Worm (Caenorhabditis elegans) whole organism, young adult: ENCODE data around the gene bcas-2.
A peak's percentile ranks its signal among the peaks of the same experiment; 100 is the strongest.

ENCODE experiments used
- B0019.2 ChIP-seq: fragments of 200-800 bp; sonication (Bioruptor generic); conservative IDR thresholded peaks from 2 replicates; pipeline ENCODE4 v1.3.6; 2022; ENCODE audit warnings: missing genetic modification reagents, missing genetic modification characterization, missing compliant biosample characterization
- C17E4.6 ChIP-seq: fragments of 200-800 bp; sonication (Bioruptor generic); IDR thresholded peaks from 2 replicates; pipeline ENCODE4 v1.3.6; 2022; ENCODE audit warnings: missing genetic modification reagents, missing genetic modification characterization, missing compliant biosample characterization
- F33H1.4 ChIP-seq: fragments of 200-800 bp; sonication (Bioruptor generic); IDR thresholded peaks from 2 replicates; pipeline ENCODE4 v1.3.6; 2022; ENCODE audit warnings: missing genetic modification reagents, missing genetic modification characterization, missing compliant biosample characterization
- F37B4.10 ChIP-seq: fragments of 200-800 bp; sonication (Bioruptor generic); IDR thresholded peaks from 2 replicates; pipeline ENCODE4 v1.3.6; 2022; ENCODE audit warnings: missing genetic modification characterization, missing compliant biosample characterization
- F52B5.7 ChIP-seq: sonication (generic microtip); optimal IDR thresholded peaks from 2 replicates; lab custom pipeline; 2016; ENCODE audit warnings: mild to moderate bottlenecking, missing genetic modification characterization, missing compliant biosample characterization
- F57A8.1 ChIP-seq: fragments of 200-800 bp; sonication (Bioruptor generic); optimal IDR thresholded peaks from 2 replicates; lab custom pipeline; 2018; ENCODE audit warnings: mild to moderate bottlenecking, missing genetic modification characterization, moderate library complexity, missing compliant biosample characterization
- Y53G8AR.9 ChIP-seq: fragments of 200-800 bp; sonication (Bioruptor generic); conservative IDR thresholded peaks from 2 replicates; pipeline ENCODE4 v1.3.6; 2022; ENCODE audit warnings: missing genetic modification reagents, missing genetic modification characterization, missing compliant biosample characterization
- Y56A3A.18 ChIP-seq: fragments of 200-800 bp; sonication (Bioruptor generic); IDR thresholded peaks from 2 replicates; pipeline ENCODE4 v1.3.6; 2022; ENCODE audit warnings: missing genetic modification reagents, missing genetic modification characterization, missing compliant biosample characterization
- Y79H2A.3 ChIP-seq: fragments of 200-800 bp; sonication (Bioruptor generic); conservative IDR thresholded peaks from 2 replicates; pipeline ENCODE4 v1.3.6; 2022; ENCODE audit warnings: missing genetic modification reagents, missing genetic modification characterization, missing compliant biosample characterization
- ZK185.1 ChIP-seq: sonication (generic microtip); optimal IDR thresholded peaks from 2 replicates; lab custom pipeline; 2016; ENCODE audit warnings: mild to moderate bottlenecking, missing genetic modification characterization, missing compliant biosample characterization; ENCODE audit not compliant: poor library complexity, severe bottlenecking
- aptf-2 ChIP-seq: fragments of 200-800 bp; sonication (Bioruptor generic); conservative IDR thresholded peaks from 2 replicates; pipeline ENCODE4 v1.3.6; 2022; ENCODE audit warnings: missing genetic modification reagents, missing genetic modification characterization, missing compliant biosample characterization
- aptf-3 ChIP-seq: fragments of 200-800 bp; sonication (Bioruptor generic); IDR thresholded peaks from 2 replicates; pipeline ENCODE4 v1.3.6; 2022; ENCODE audit warnings: missing genetic modification characterization, missing compliant biosample characterization
- atf-7 ChIP-seq: sonication (generic microtip); optimal IDR thresholded peaks from 2 replicates; lab custom pipeline; 2017; ENCODE audit warnings: mild to moderate bottlenecking, missing genetic modification characterization, missing compliant biosample characterization
- attf-3 ChIP-seq: fragments of 200-800 bp; sonication (Bioruptor generic); conservative IDR thresholded peaks from 2 replicates; pipeline ENCODE4 v1.3.6; 2022; ENCODE audit warnings: missing genetic modification reagents, missing genetic modification characterization, missing compliant biosample characterization
- attf-6 ChIP-seq: fragments of 200-800 bp; sonication (Bioruptor generic); IDR thresholded peaks from 2 replicates; pipeline ENCODE4 v1.3.6; 2022; ENCODE audit warnings: missing genetic modification reagents, missing genetic modification characterization, missing compliant biosample characterization
- bed-1 ChIP-seq: fragments of 200-800 bp; sonication (Bioruptor generic); IDR thresholded peaks from 2 replicates; pipeline ENCODE4 v1.3.6; 2022; ENCODE audit warnings: missing genetic modification reagents, missing genetic modification characterization, missing compliant biosample characterization
- bed-2 ChIP-seq: fragments of 200-800 bp; sonication (Bioruptor generic); IDR thresholded peaks from 2 replicates; pipeline ENCODE4 v1.3.6; 2022; ENCODE audit warnings: missing genetic modification reagents, missing genetic modification characterization, missing compliant biosample characterization
- cebp-1 ChIP-seq, 2 experiments: fragments of 200-800 bp in 1 of 2; sonication (Bioruptor generic) in 1 of 2; sonication (generic microtip) in 1 of 2; IDR thresholded peaks in 1 of 2; optimal IDR thresholded peaks in 1 of 2; 2 replicates each; pipeline versions ENCODE4 v1.3.6 to Lab custom; 2017 to 2022; ENCODE audit warnings: missing compliant biosample characterization in 2 of 2, missing genetic modification characterization in 2 of 2, mild to moderate bottlenecking in 1 of 2, missing genetic modification reagents in 1 of 2, moderate library complexity in 1 of 2
- die-1 ChIP-seq: sonication (generic microtip); optimal IDR thresholded peaks from 2 replicates; lab custom pipeline; 2016; ENCODE audit warnings: missing genotype, mild to moderate bottlenecking, missing genetic modification characterization, missing compliant biosample characterization
- dpl-1 ChIP-seq: fragments of 150-350 bp; optimal IDR thresholded peaks from 2 replicates; lab custom pipeline; 2014; ENCODE audit warnings: missing biosample characterization, missing genetic modification reagents, missing genetic modification characterization
- efl-1 ChIP-seq: fragments of 150-350 bp; optimal IDR thresholded peaks from 2 replicates; lab custom pipeline; 2014; ENCODE audit warnings: missing biosample characterization, missing genetic modification reagents, missing genetic modification characterization
- egl-44 ChIP-seq: fragments of 200-800 bp; sonication (Bioruptor generic); IDR thresholded peaks from 2 replicates; pipeline ENCODE4 v1.3.6; 2022; ENCODE audit warnings: missing genetic modification reagents, missing genetic modification characterization, missing compliant biosample characterization
- egrh-3 ChIP-seq: fragments of 200-800 bp; sonication (Bioruptor generic); IDR thresholded peaks from 2 replicates; pipeline ENCODE4 v1.3.6; 2022; ENCODE audit warnings: missing genetic modification reagents, missing genetic modification characterization, missing compliant biosample characterization
- ekl-4 ChIP-seq: fragments of 200-800 bp; sonication (Bioruptor generic); IDR thresholded peaks from 2 replicates; pipeline ENCODE4 v1.3.6; 2022; ENCODE audit warnings: missing genetic modification reagents, missing genetic modification characterization, missing compliant biosample characterization
- ets-4 ChIP-seq: fragments of 200-800 bp; sonication (Bioruptor generic); optimal IDR thresholded peaks from 2 replicates; lab custom pipeline; 2018; ENCODE audit warnings: mild to moderate bottlenecking, missing genetic modification characterization, missing compliant biosample characterization
- gei-17 ChIP-seq: fragments of 200-800 bp; sonication (Bioruptor generic); optimal IDR thresholded peaks from 2 replicates; lab custom pipeline; 2018; ENCODE audit warnings: mild to moderate bottlenecking, missing genetic modification characterization, missing compliant biosample characterization
- him-1 ChIP-seq: sonication (generic microtip); optimal IDR thresholded peaks from 2 replicates; lab custom pipeline; 2016; ENCODE audit warnings: missing genotype, missing genetic modification reagents, missing genetic modification characterization, missing compliant biosample characterization
- hlh-12 ChIP-seq: sonication (generic microtip); optimal IDR thresholded peaks from 2 replicates; lab custom pipeline; 2016; ENCODE audit warnings: missing genetic modification characterization, missing compliant biosample characterization
- hlh-26 ChIP-seq: fragments of 200-800 bp; sonication (Bioruptor generic); conservative IDR thresholded peaks from 2 replicates; pipeline ENCODE4 v1.3.6; 2022; ENCODE audit warnings: missing genetic modification reagents, missing genetic modification characterization, missing compliant biosample characterization
- hsf-1 ChIP-seq: fragments of 200-800 bp; sonication (Bioruptor generic); IDR thresholded peaks from 2 replicates; pipeline ENCODE4 v1.3.6; 2022; ENCODE audit warnings: missing genetic modification reagents, missing genetic modification characterization, missing compliant biosample characterization
- lin-35 ChIP-seq, 3 experiments: fragments of 150-350 bp in 2 of 3; sonication (generic microtip) in 1 of 3; optimal IDR thresholded peaks; 2 replicates each; lab custom pipeline; 2014 to 2018; ENCODE audit warnings: missing biosample characterization in 3 of 3, missing genetic modification characterization in 3 of 3, missing genetic modification reagents in 3 of 3
- lin-54 ChIP-seq: fragments of 200-800 bp; sonication (Bioruptor generic); optimal IDR thresholded peaks from 2 replicates; lab custom pipeline; 2018; ENCODE audit warnings: mild to moderate bottlenecking, missing genetic modification characterization, missing compliant biosample characterization
- lir-1 ChIP-seq: fragments of 200-800 bp; sonication (Bioruptor generic); conservative IDR thresholded peaks from 2 replicates; pipeline ENCODE4 v1.3.6; 2022; ENCODE audit warnings: missing genetic modification reagents, missing genetic modification characterization, missing compliant biosample characterization
- nfya-2 ChIP-seq: fragments of 200-800 bp; sonication (Bioruptor generic); IDR thresholded peaks from 2 replicates; pipeline ENCODE4 v1.3.6; 2022; ENCODE audit warnings: missing genetic modification reagents, missing genetic modification characterization, missing compliant biosample characterization
- nfyb-1 ChIP-seq: fragments of 200-800 bp; sonication (Bioruptor generic); IDR thresholded peaks from 2 replicates; pipeline ENCODE4 v1.3.6; 2022; ENCODE audit warnings: missing genetic modification reagents, missing genetic modification characterization, missing compliant biosample characterization
- nhr-90 ChIP-seq: sonication (generic microtip); optimal IDR thresholded peaks from 2 replicates; lab custom pipeline; 2016; ENCODE audit warnings: missing genotype, mild to moderate bottlenecking, missing genetic modification characterization, missing compliant biosample characterization
- sdz-38 ChIP-seq: sonication (generic microtip); optimal IDR thresholded peaks from 2 replicates; lab custom pipeline; 2016; ENCODE audit warnings: missing genotype, missing genetic modification characterization, missing compliant biosample characterization
- sea-2 ChIP-seq: fragments of 200-800 bp; sonication (Bioruptor generic); IDR thresholded peaks from 2 replicates; pipeline ENCODE4 v1.3.6; 2022; ENCODE audit warnings: missing genetic modification characterization, missing compliant biosample characterization
- snpc-1.3 ChIP-seq: sonication (generic microtip); optimal IDR thresholded peaks from 2 replicates; lab custom pipeline; 2017; ENCODE audit warnings: missing genetic modification characterization, mild to moderate bottlenecking, missing compliant biosample characterization, antibody characterized with exemption, moderate library complexity, missing genotype, missing genetic modification reagents; ENCODE audit not compliant: insufficient read depth
- snpc-3.4 ChIP-seq: sonication (generic microtip); optimal IDR thresholded peaks from 2 replicates; lab custom pipeline; 2017; ENCODE audit warnings: missing genetic modification characterization, mild to moderate bottlenecking, missing compliant biosample characterization, antibody characterized with exemption, moderate library complexity, missing genotype, missing genetic modification reagents
- snpc-4 ChIP-seq, 5 experiments: fragments of 150-350 bp in 1 of 5; sonication (generic microtip) in 4 of 5; optimal IDR thresholded peaks; 2 replicates each; lab custom pipeline; 2014 to 2018; ENCODE audit warnings: missing genetic modification characterization in 5 of 5, missing biosample characterization in 3 of 5, antibody characterized with exemption in 2 of 5, mild to moderate bottlenecking in 2 of 5, missing compliant biosample characterization in 2 of 5, missing genotype in 2 of 5, moderate library complexity in 2 of 5, missing genetic modification reagents in 1 of 5
- somi-1 ChIP-seq: fragments of 200-800 bp; sonication (Bioruptor generic); optimal IDR thresholded peaks from 2 replicates; lab custom pipeline; 2018; ENCODE audit warnings: mild to moderate bottlenecking, missing genetic modification characterization, missing compliant biosample characterization
- tbx-9 ChIP-seq: sonication (generic microtip); optimal IDR thresholded peaks from 2 replicates; lab custom pipeline; 2016; ENCODE audit warnings: borderline replicate concordance, missing genetic modification characterization, inconsistent platforms, missing compliant biosample characterization
- tlf-1 ChIP-seq: fragments of 200-800 bp; sonication (Bioruptor generic); optimal IDR thresholded peaks from 2 replicates; lab custom pipeline; 2018; ENCODE audit warnings: mild to moderate bottlenecking, missing genetic modification characterization, missing compliant biosample characterization
- xnd-1 ChIP-seq: sonication (generic microtip); optimal IDR thresholded peaks from 2 replicates; lab custom pipeline; 2016; ENCODE audit warnings: missing genotype, missing genetic modification reagents, missing genetic modification characterization, missing compliant biosample characterization
- zim-3 ChIP-seq: sonication (generic microtip); optimal IDR thresholded peaks from 2 replicates; lab custom pipeline; 2017; ENCODE audit warnings: mild to moderate bottlenecking, missing genetic modification characterization, moderate library complexity, missing compliant biosample characterization
- ztf-26 ChIP-seq: sonication (generic microtip); optimal IDR thresholded peaks from 2 replicates; lab custom pipeline; 2017; ENCODE audit warnings: missing genetic modification characterization, missing compliant biosample characterization
- ztf-6 ChIP-seq: fragments of 200-800 bp; sonication (Bioruptor generic); IDR thresholded peaks from 2 replicates; pipeline ENCODE4 v1.3.6; 2022; ENCODE audit warnings: missing genetic modification reagents, missing genetic modification characterization, missing compliant biosample characterization

The bcas-2 gene

DNA sequence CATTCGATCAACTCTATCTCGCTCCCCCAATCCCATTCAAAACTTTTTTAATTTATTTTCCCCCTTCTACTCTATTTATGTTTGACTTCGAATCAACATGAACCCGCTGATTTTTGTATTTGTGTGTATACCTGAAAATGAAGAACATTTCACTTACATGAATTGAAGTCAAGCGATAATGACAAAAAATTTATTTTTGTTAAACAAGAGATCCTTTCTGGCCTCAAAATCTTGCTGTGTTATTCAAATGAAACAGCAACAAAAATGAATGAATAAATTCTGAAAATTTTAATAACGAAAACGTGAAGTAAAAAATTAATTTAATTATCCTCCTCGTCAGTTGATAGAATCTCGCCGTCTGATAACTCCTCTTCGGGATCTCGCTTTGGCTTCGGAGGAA is 43.2 kb downstream of the bcas-2 start (continued):
- TF ChIP-seq atf-7 (tag; lab: Kevin White, UChicago): no peak
- no peak for TF ChIP-seq sdz-38
- no peak for TF ChIP-seq F57A8.1 (GFP tag; lab: Kevin White, UChicago)
- TF ChIP-seq dpl-1: no peak
- no peak for TF ChIP-seq nfya-2 (GFP tag; lab: Robert Waterston, UW)
- peak; percentile 9 for TF ChIP-seq efl-1 (GFP tag; lab: Kevin White, UChicago)
- TF ChIP-seq F37B4.10 (GFP tag; lab: Robert Waterston, UW): no peak
- TF ChIP-seq bed-2 (GFP tag; lab: Robert Waterston, UW): no peak
- TF ChIP-seq snpc-4 (GFP tag; optimal IDR thresholded peaks at IDR 0.05; lab: Kevin White, UChicago): no peak
- TF ChIP-seq snpc-4 (tag; optimal IDR thresholded peaks at IDR 0.05; lab: Kevin White, UChicago): peak in 2 of 4 experiments; percentile 4 to 32
- TF ChIP-seq Y53G8AR.9 (GFP tag; lab: Robert Waterston, UW): peak; percentile 66; the same call in 1 of the 2 replicates
- TF ChIP-seq B0019.2 (GFP tag; lab: Robert Waterston, UW): no peak
- no peak for TF ChIP-seq ZK185.1 (tag; lab: Kevin White, UChicago)
- no peak for TF ChIP-seq cebp-1 (GFP tag; IDR thresholded peaks at IDR 0.05; lab: Robert Waterston, UW)
- peak; percentile 8 for TF ChIP-seq cebp-1 (tag; optimal IDR thresholded peaks at IDR 0.05; lab: Kevin White, UChicago)
- no peak for TF ChIP-seq tbx-9 (tag; lab: Kevin White, UChicago)
- TF ChIP-seq hlh-12 (tag; lab: Kevin White, UChicago): no peak
- TF ChIP-seq xnd-1: no peak
- no peak for TF ChIP-seq zim-3 (tag; lab: Kevin White, UChicago)
- no peak for TF ChIP-seq somi-1
- TF ChIP-seq hlh-26 (GFP tag; lab: Robert Waterston, UW): no peak
- no peak for TF ChIP-seq nfyb-1 (GFP tag; lab: Robert Waterston, UW)
- peak; percentile 46 for TF ChIP-seq lin-54 (GFP tag; lab: Kevin White, UChicago)
- TF ChIP-seq hsf-1: peak; percentile 81
- peak; percentile 14 for TF ChIP-seq tlf-1 (GFP tag; lab: Kevin White, UChicago)
- peak; percentile 68; the same call in 1 of the 2 replicates for TF ChIP-seq attf-6 (GFP tag; lab: Robert Waterston, UW)
- no peak for TF ChIP-seq F52B5.7 (tag; lab: Kevin White, UChicago)
- TF ChIP-seq attf-3 (GFP tag; lab: Robert Waterston, UW): 0 out of 2 replicates have a peak, but pooled peaks have one; percentile 7
- TF ChIP-seq ztf-6 (GFP tag; lab: Robert Waterston, UW): no peak
- no peak for TF ChIP-seq snpc-1.3
- no peak for TF ChIP-seq aptf-2 (GFP tag; lab: Robert Waterston, UW)
- peak; percentile 19 for TF ChIP-seq snpc-3.4 (tag; lab: Kevin White, UChicago)
- peak; percentile 85 for TF ChIP-seq Y79H2A.3
- no peak for TF ChIP-seq lir-1 (GFP tag; lab: Robert Waterston, UW)
- TF ChIP-seq him-1 (tag; lab: Kevin White, UChicago): peak; percentile 72
- TF ChIP-seq egrh-3 (GFP tag; lab: Robert Waterston, UW): no peak
- TF ChIP-seq ets-4 (GFP tag; lab: Kevin White, UChicago): no peak
- no peak for TF ChIP-seq Y56A3A.18
- TF ChIP-seq ztf-26 (tag; lab: Kevin White, UChicago): no peak
- no peak for TF ChIP-seq gei-17
- peak; percentile 60 for TF ChIP-seq C17E4.6 (GFP tag; lab: Robert Waterston, UW)
- no peak for TF ChIP-seq F33H1.4 (GFP tag; lab: Robert Waterston, UW)
- TF ChIP-seq nhr-90 (tag; lab: Kevin White, UChicago): no peak
- no peak for TF ChIP-seq aptf-3 (GFP tag; lab: Robert Waterston, UW)
- peak; percentile 7 for TF ChIP-seq die-1 (tag; lab: Kevin White, UChicago)
- TF ChIP-seq egl-44 (GFP tag; lab: Robert Waterston, UW): no peak
- peak; percentile 55 for TF ChIP-seq ekl-4 (GFP tag; lab: Robert Waterston, UW)
- TF ChIP-seq lin-35 (GFP tag; optimal IDR thresholded peaks at IDR 0.05; lab: Kevin White, UChicago): no peak
- no peak for TF ChIP-seq bed-1 (GFP tag; lab: Robert Waterston, UW)
- no peak for TF ChIP-seq sea-2 (GFP tag; lab: Robert Waterston, UW)
